Fruit fly (Drosophila melanogaster): ENCODE results near the gene CG4210.

Gene CG4210

DNA sequence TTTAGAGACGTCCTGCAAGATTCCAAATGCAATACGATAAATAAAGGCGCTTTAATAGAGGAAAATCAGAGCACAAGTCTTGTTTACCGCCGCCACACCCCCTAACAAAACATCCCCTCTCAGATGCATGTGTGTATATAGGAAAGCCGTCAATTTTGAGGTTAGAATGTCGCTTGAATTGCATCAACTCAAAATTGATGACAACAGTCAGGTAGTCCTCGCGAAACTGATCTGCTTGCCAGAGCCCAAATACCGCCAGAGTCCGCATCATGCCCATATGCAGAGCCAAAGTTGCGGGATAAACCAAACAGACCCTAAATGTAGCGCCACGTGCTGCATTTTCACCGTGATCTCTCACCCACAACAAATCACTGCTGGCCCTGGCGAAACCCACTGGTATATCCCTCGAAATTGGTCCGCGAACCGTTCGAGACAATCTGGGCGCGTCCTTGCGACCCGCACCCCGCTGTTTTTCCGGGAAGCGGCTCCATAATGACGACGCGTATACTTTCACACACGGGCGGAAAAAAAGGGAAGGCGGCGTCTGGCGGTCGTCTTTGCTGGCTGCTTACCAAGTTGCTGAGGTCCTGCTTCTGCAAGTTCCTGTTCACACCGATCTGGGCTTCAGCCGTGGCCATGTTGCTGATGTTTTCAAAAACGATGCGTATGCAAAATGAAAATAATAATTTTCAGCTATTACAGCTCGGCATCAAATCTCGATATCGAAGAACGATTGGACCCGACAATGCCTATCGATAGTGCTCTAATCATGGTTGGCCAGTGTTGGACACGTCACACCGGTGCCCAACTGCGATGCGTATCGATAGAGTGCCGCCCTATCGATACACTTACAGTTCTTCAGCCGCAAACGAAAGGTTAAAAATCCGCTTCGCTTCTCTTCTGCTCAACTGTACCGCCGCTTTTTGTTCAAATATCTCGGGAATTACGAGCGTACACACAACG, 49.2 kb downstream of the CG4210 start, which contains the start of the genes eIF2gamma and Set:
Gene eIF2gamma, minus strand, starts transcription at position 749 of the 963 bp plus-strand sequence.
Gene Set, plus strand, starts transcription at position 843 of the 963 bp plus-strand sequence.
- peak; percentile 28 for TF ChIP-seq cyc (GFP tag; optimal IDR thresholded peaks at IDR 0.05)
- TF ChIP-seq Eip78C (GFP tag) = no peak
- peak; percentile 38 for TF ChIP-seq CG1621 (tag; optimal IDR thresholded peaks at IDR 0.05)
- peak; percentile 30 for TF ChIP-seq CG31627 (GFP tag; optimal IDR thresholded peaks at IDR 0.05)
- no peak for TF ChIP-seq CG11294 (GFP tag; IDR thresholded peaks at IDR 0.05)

DNA sequence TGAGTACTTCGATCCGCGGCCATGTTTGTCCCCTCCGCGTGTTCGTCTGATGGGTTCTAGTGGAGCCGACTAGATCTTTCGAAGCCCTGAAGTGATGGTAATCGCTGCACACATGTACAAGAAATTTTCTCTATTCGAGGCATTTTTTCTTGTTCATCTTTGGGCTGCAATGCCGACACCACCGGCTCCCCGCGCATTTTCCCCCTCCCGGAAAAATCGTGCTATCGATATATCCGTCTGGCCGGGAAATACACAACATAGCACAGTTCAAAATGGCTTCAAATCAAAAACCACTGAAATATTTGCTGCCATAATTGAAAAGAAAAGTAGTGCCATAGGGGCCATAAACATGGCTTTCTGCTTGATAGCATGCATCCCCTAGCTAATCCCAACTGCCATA, 50.2 kb downstream of the CG4210 start:
- TF ChIP-seq CG6276 (GFP tag; optimal IDR thresholded peaks at IDR 0.05) = no peak
- no peak for TF ChIP-seq CG11294 (GFP tag; IDR thresholded peaks at IDR 0.05)
- TF ChIP-seq CG32006 (GFP tag; optimal IDR thresholded peaks at IDR 0.05) = no peak
- no peak for TF ChIP-seq CG6854 (GFP tag; optimal IDR thresholded peaks at IDR 0.05)
- TF ChIP-seq eg (GFP tag; IDR thresholded peaks at IDR 0.05) = no peak
- TF ChIP-seq Eip78C (GFP tag) = no peak
- TF ChIP-seq lz (GFP tag; optimal IDR thresholded peaks at IDR 0.05) = no peak

Data from whole organism, prepupa.